Worm (Caenorhabditis elegans): ENCODE results near the gene C35D10.1.

Gene C35D10.1

ce11 chrIII:4899728-4900127 lies 20.2 kb downstream of the C35D10.1 start:
- TF ChIP-seq tbx-2 (tag; optimal IDR thresholded peaks at IDR 0.05) (peak; percentile 98), elt-2 (tag; optimal IDR thresholded peaks at IDR 0.05) (peak; percentile 70), che-1 (tag; optimal IDR thresholded peaks at IDR 0.05) (no peak), pat-9 (tag; optimal IDR thresholded peaks at IDR 0.05) (peak; percentile 46), hlh-8 (tag; optimal IDR thresholded peaks at IDR 0.05) (peak; percentile 40), sox-4 (tag; optimal IDR thresholded peaks at IDR 0.05) (no peak), ref-2 (tag; optimal IDR thresholded peaks at IDR 0.05) (peak; percentile 96), hlh-30 (tag; optimal IDR thresholded peaks at IDR 0.05; ENCODE audit: insufficient read depth) (peak; percentile 98), ahr-1 (tag; optimal IDR thresholded peaks at IDR 0.05) (peak; percentile 4), unc-55 (GFP tag; optimal IDR thresholded peaks at IDR 0.05) (peak; percentile 94), gmeb-2 (tag; optimal IDR thresholded peaks at IDR 0.05) (peak; percentile 10), elt-4 (tag; optimal IDR thresholded peaks at IDR 0.05) (no peak), C38D4.7 (GFP tag; optimal IDR thresholded peaks at IDR 0.05) (no peak), F13H6.1 (tag; optimal IDR thresholded peaks at IDR 0.05) (peak; percentile 89), unc-42 (tag; optimal IDR thresholded peaks at IDR 0.05) (peak; percentile 89), unc-3 (GFP tag; conservative IDR thresholded peaks at IDR 0.05) (0 out of 2 replicates have a peak, but pooled peaks have one; percentile 37), unc-3 (tag; optimal IDR thresholded peaks at IDR 0.05) (peak; percentile 85), pqm-1 (tag; optimal IDR thresholded peaks at IDR 0.05) (peak; percentile 77), Y22D7AL.16 (tag; optimal IDR thresholded peaks at IDR 0.05) (no peak), ztf-16 (tag; optimal IDR thresholded peaks at IDR 0.05) (peak; percentile 15), C08G9.2 (tag; optimal IDR thresholded peaks at IDR 0.05) (peak; percentile 60), tbx-7 (tag; optimal IDR thresholded peaks at IDR 0.05) (peak; percentile 52), sdc-2 (tag; optimal IDR thresholded peaks at IDR 0.05) (peak; percentile 75), pha-2 (tag; optimal IDR thresholded peaks at IDR 0.05) (peak; percentile 43), pha-4 (tag; optimal IDR thresholded peaks at IDR 0.05) (no peak), ama-1 (optimal IDR thresholded peaks at IDR 0.05) (no peak), hlh-13 (GFP tag; optimal IDR thresholded peaks at IDR 0.05) (no peak), ets-4 (tag; optimal IDR thresholded peaks at IDR 0.05) (peak; percentile 99), npax-4 (tag; optimal IDR thresholded peaks at IDR 0.05) (no peak), syd-9 (tag; optimal IDR thresholded peaks at IDR 0.05) (peak; percentile 70), fkh-10 (GFP tag; optimal IDR thresholded peaks at IDR 0.05) (peak; percentile 72), ceh-19 (GFP tag; optimal IDR thresholded peaks at IDR 0.05) (peak; percentile 56), sox-2 (GFP tag; IDR thresholded peaks at IDR 0.05) (no peak; the same call in 1 of the 2 replicates), lin-11 (tag; optimal IDR thresholded peaks at IDR 0.05) (no peak), dve-1 (tag; optimal IDR thresholded peaks at IDR 0.05) (peak; percentile 93), ceh-2 (tag; optimal IDR thresholded peaks at IDR 0.05) (peak; percentile 70), rnt-1 (tag; optimal IDR thresholded peaks at IDR 0.05) (peak; percentile 98), ceh-48 (tag; optimal IDR thresholded peaks at IDR 0.05) (peak; percentile 23), madf-2 (tag; optimal IDR thresholded peaks at IDR 0.05) (peak; percentile 63), odd-2 (tag; optimal IDR thresholded peaks at IDR 0.05) (no peak), ceh-6 (GFP tag; optimal IDR thresholded peaks at IDR 0.05) (peak; percentile 53), K09A11.1 (tag; optimal IDR thresholded peaks at IDR 0.05; ENCODE audit: insufficient read depth) (peak; percentile 33), ceh-14 (tag; optimal IDR thresholded peaks at IDR 0.05) (peak; percentile 88), ceh-22 (tag; optimal IDR thresholded peaks at IDR 0.05) (peak; percentile 41), fax-1 (tag; optimal IDR thresholded peaks at IDR 0.05) (no peak), nfya-1 (tag; optimal IDR thresholded peaks at IDR 0.05) (peak; percentile 97), pag-3 (tag; optimal IDR thresholded peaks at IDR 0.05; ENCODE audit: borderline replicate concordance) (no peak), ceh-18 (tag; optimal IDR thresholded peaks at IDR 0.05) (peak; percentile 99), pax-1 (tag; optimal IDR thresholded peaks at IDR 0.05) (peak; percentile 45), ceh-9 (tag; optimal IDR thresholded peaks at IDR 0.05) (no peak), T23F11.4 (GFP tag; optimal IDR thresholded peaks at IDR 0.05) (peak; percentile 40), ceh-34 (tag; optimal IDR thresholded peaks at IDR 0.05) (peak; percentile 95), nhr-232 (tag; optimal IDR thresholded peaks at IDR 0.05) (no peak)

Data from whole organism, late embryonic.